Worm (Caenorhabditis elegans) whole organism, midembryonic: ENCODE measurements around the gene pgp-7.

Source experiments
- T22C8.4 ChIP-seq: fragments of 200-800 bp; sonication (Bioruptor generic); IDR thresholded peaks from 2 replicates; pipeline ENCODE4 v1.3.6; 2022; ENCODE audit warnings: missing genetic modification characterization, missing compliant biosample characterization
- flt-1 ChIP-seq: fragments of 200-800 bp; sonication (Bioruptor generic); IDR thresholded peaks from 2 replicates; pipeline ENCODE4 v1.3.6; 2022; ENCODE audit warnings: missing genetic modification characterization, missing compliant biosample characterization
- klf-2 ChIP-seq: fragments of 200-800 bp; sonication (Bioruptor generic); conservative IDR thresholded peaks from 2 replicates; pipeline ENCODE4 v1.3.6; 2022; ENCODE audit warnings: missing genetic modification reagents, missing genetic modification characterization, missing compliant biosample characterization
- med-1 ChIP-seq: sonication (generic microtip); optimal IDR thresholded peaks from 2 replicates; lab custom pipeline; 2017; ENCODE audit warnings: missing genetic modification characterization, mild to moderate bottlenecking, missing compliant biosample characterization, antibody characterized with exemption, missing genetic modification reagents; ENCODE audit not compliant: insufficient read depth

DNA sequence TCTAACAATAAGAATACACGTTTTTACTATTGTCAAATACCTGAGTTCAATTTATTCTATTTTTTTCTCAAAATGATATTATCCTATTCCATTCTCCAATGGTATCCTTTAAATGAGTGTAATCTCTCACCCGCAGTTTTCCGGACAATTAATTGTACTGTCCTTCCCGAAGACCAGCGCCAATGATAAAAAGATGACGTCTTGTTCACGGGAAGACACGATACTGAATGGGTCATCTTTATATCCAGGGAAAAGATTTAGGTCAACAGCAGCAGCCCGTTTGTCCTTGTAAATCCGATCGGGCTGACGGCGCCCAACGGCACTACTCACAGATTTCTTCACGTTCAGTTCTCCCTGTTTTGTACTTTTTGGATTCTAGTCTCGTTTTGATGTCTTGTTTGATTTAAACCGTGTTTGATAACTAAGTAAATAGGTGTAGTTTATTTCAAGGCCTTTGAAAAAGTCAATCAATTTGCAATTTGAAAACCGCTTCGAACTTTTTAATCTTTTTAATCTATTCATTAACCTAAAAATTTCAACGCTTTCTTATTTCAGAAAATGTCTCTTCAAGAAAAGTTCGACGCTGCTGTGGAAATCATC lies 32.8 kb upstream of the pgp-7 start, which contains the start of gene acbp-3:
- TF ChIP-seq flt-1 (GFP tag; lab: Robert Waterston, UW) (no peak), klf-2 (no peak), med-1 (no peak), T22C8.4 (GFP tag; lab: Robert Waterston, UW) (no peak)
